Worm (Caenorhabditis elegans) whole organism, L3 larva: ENCODE data around the gene fbxa-113.

Source experiments
- ama-1 ChIP-seq: fragments of 150-350 bp; optimal IDR thresholded peaks from 2 replicates; lab custom pipeline; 2018
- elt-2 ChIP-seq: sonication (generic microtip); optimal IDR thresholded peaks from 2 replicates; lab custom pipeline; 2016; ENCODE audit warnings: missing genetic modification reagents, mild to moderate bottlenecking, missing genetic modification characterization, missing compliant biosample characterization
- fos-1 ChIP-seq: fragments of 150-350 bp; optimal IDR thresholded peaks from 2 replicates; lab custom pipeline; 2014; ENCODE audit warnings: missing biosample characterization, missing genetic modification characterization
- hmg-11 ChIP-seq: sonication (generic microtip); optimal IDR thresholded peaks from 2 replicates; lab custom pipeline; 2016; ENCODE audit warnings: missing genetic modification characterization, missing compliant biosample characterization
- nfya-1 ChIP-seq: sonication (generic microtip); optimal IDR thresholded peaks from 2 replicates; lab custom pipeline; 2017; ENCODE audit warnings: missing genetic modification characterization, mild to moderate bottlenecking, missing compliant biosample characterization, antibody characterized with exemption, moderate library complexity; ENCODE audit not compliant: insufficient read depth
- nhr-11 ChIP-seq: fragments of 150-350 bp; optimal IDR thresholded peaks from 2 replicates; lab custom pipeline; 2014; ENCODE audit warnings: missing biosample characterization, missing genetic modification characterization
- unc-62 ChIP-seq: fragments of 150-350 bp; sonication (generic microtip); optimal IDR thresholded peaks from 4 replicates; lab custom pipeline; 2014; ENCODE audit warnings: missing biosample characterization, missing genetic modification reagents, missing genetic modification characterization
- ztf-11 ChIP-seq: fragments of 150-350 bp; optimal IDR thresholded peaks from 2 replicates; lab custom pipeline; 2014; ENCODE audit warnings: missing biosample characterization, missing genetic modification characterization

- TF ChIP-seq hmg-11 (no peak), nfya-1 (no peak), elt-2 (tag; lab: Kevin White, UChicago) (no peak), ztf-11 (tag; lab: Kevin White, UChicago) (no peak), fos-1 (tag; lab: Kevin White, UChicago) (no peak), nhr-11 (no peak), unc-62 (GFP tag; lab: Kevin White, UChicago) (no peak), ama-1 (lab: Kevin White, UChicago) (no peak)
Measured at ce11 chrV:20234439-20234838, 31.3 kb downstream of the fbxa-113 start.
